Worm (Caenorhabditis elegans) whole organism, L3 larva: ENCODE measurements around the gene F59D12.2.

ENCODE experiments used
- ceh-82 ChIP-seq: fragments of 150-350 bp; optimal IDR thresholded peaks from 2 replicates; lab custom pipeline; 2014; ENCODE audit warnings: missing biosample characterization, missing genetic modification characterization
- ceh-9 ChIP-seq: sonication (generic microtip); optimal IDR thresholded peaks from 2 replicates; lab custom pipeline; 2018; ENCODE audit warnings: missing biosample characterization, missing genetic modification characterization
- elt-2 ChIP-seq: sonication (generic microtip); optimal IDR thresholded peaks from 2 replicates; lab custom pipeline; 2016; ENCODE audit warnings: missing genetic modification reagents, mild to moderate bottlenecking, missing genetic modification characterization, missing compliant biosample characterization
- eor-1 ChIP-seq, 2 experiments: fragments of 150-350 bp; optimal IDR thresholded peaks; 2 replicates each; lab custom pipeline; 2014 to 2018; ENCODE audit warnings: missing biosample characterization in 2 of 2, missing genetic modification characterization in 2 of 2
- jun-1 ChIP-seq: fragments of 150-350 bp; optimal IDR thresholded peaks from 2 replicates; lab custom pipeline; 2014; ENCODE audit warnings: missing biosample characterization, missing genetic modification reagents, missing genetic modification characterization
- lin-39 ChIP-seq: fragments of 150-350 bp; optimal IDR thresholded peaks from 2 replicates; lab custom pipeline; 2018; ENCODE audit warnings: missing biosample characterization, missing genetic modification reagents, missing genetic modification characterization
- lsy-12 ChIP-seq: sonication (generic microtip); optimal IDR thresholded peaks from 2 replicates; lab custom pipeline; 2016; ENCODE audit warnings: mild to moderate bottlenecking, missing genetic modification characterization, missing compliant biosample characterization
- mdl-1 ChIP-seq: fragments of 150-350 bp; optimal IDR thresholded peaks from 2 replicates; lab custom pipeline; 2014; ENCODE audit warnings: missing biosample characterization, missing genetic modification characterization
- nhr-77 ChIP-seq: fragments of 150-350 bp; optimal IDR thresholded peaks from 2 replicates; lab custom pipeline; 2014; ENCODE audit warnings: missing biosample characterization, missing genetic modification characterization
- sea-2 ChIP-seq: fragments of 150-350 bp; sonication (generic microtip); optimal IDR thresholded peaks from 4 replicates; lab custom pipeline; 2014; ENCODE audit warnings: missing biosample characterization, missing genetic modification reagents, missing genetic modification characterization
- tbx-2 ChIP-seq: sonication (generic microtip); optimal IDR thresholded peaks from 2 replicates; lab custom pipeline; 2016; ENCODE audit warnings: mild to moderate bottlenecking, missing genetic modification characterization, missing compliant biosample characterization
- unc-62 ChIP-seq: fragments of 150-350 bp; sonication (generic microtip); optimal IDR thresholded peaks from 4 replicates; lab custom pipeline; 2014; ENCODE audit warnings: missing biosample characterization, missing genetic modification reagents, missing genetic modification characterization
- zag-1 ChIP-seq: fragments of 150-350 bp; optimal IDR thresholded peaks from 2 replicates; lab custom pipeline; 2014; ENCODE audit warnings: missing biosample characterization, missing genetic modification characterization

ce11 chrX:15654969-15655368 is 20.6 kb downstream of the F59D12.2 start:
- TF ChIP-seq eor-1 (tag; optimal IDR thresholded peaks at IDR 0.05; lab: Kevin White, UChicago) (no peak), mdl-1 (tag; lab: Kevin White, UChicago) (no peak), jun-1 (tag; lab: Kevin White, UChicago) (no peak), zag-1 (tag; lab: Kevin White, UChicago) (no peak), sea-2 (GFP tag; lab: Kevin White, UChicago) (no peak), elt-2 (no peak), nhr-77 (no peak), lsy-12 (tag; lab: Kevin White, UChicago) (no peak), ceh-9 (tag; lab: Kevin White, UChicago) (no peak), ceh-82 (no peak), tbx-2 (no peak), lin-39 (tag; lab: Kevin White, UChicago) (no peak), unc-62 (no peak)
